Worm (Caenorhabditis elegans): ENCODE data around the gene frk-1.

The frk-1 gene

ce11 chrIV:10001748-10002147 lies 41.2 kb upstream of the frk-1 start, which contains the start of gene C47E12.3:
Gene C47E12.3, minus strand, starts transcription at chrIV:10001848.
- TF ChIP-seq nhr-6 (tag; optimal IDR thresholded peaks at IDR 0.05) (no peak), Y55F3AM.14 (GFP tag; optimal IDR thresholded peaks at IDR 0.05) (no peak), snpc-4 (tag; optimal IDR thresholded peaks at IDR 0.05) (no peak), sem-4 (tag; optimal IDR thresholded peaks at IDR 0.05) (no peak), peb-1 (tag; optimal IDR thresholded peaks at IDR 0.05) (no peak), nhr-129 (tag; optimal IDR thresholded peaks at IDR 0.05) (no peak), egl-27 (tag; optimal IDR thresholded peaks at IDR 0.05) (no peak), mab-5 (tag; optimal IDR thresholded peaks at IDR 0.05) (no peak), skn-1 (tag; optimal IDR thresholded peaks at IDR 0.05) (no peak), nhr-11 (tag; optimal IDR thresholded peaks at IDR 0.05) (no peak), ceh-82 (tag; optimal IDR thresholded peaks at IDR 0.05) (no peak), sma-3 (GFP tag; optimal IDR thresholded peaks at IDR 0.05) (no peak)

ce11 chrIV:10003372-10003771 lies 39.6 kb upstream of the frk-1 start, which contains the start of the genes C47E12.2 and sars-1:
Gene C47E12.2, minus strand, starts transcription at chrIV:10003502.
Gene sars-1, plus strand, starts transcription at chrIV:10003726.
- TF ChIP-seq ceh-16 (tag; optimal IDR thresholded peaks at IDR 0.05) (no peak), crh-2 (tag; optimal IDR thresholded peaks at IDR 0.05) (peak; percentile 32), nhr-129 (tag; optimal IDR thresholded peaks at IDR 0.05) (peak; percentile 88), C34F6.9 (tag; optimal IDR thresholded peaks at IDR 0.05) (peak; percentile 18), lsy-2 (tag; optimal IDR thresholded peaks at IDR 0.05) (peak; percentile 58 to 92), peb-1 (tag; optimal IDR thresholded peaks at IDR 0.05) (no peak), ceh-82 (tag; optimal IDR thresholded peaks at IDR 0.05) (no peak), nhr-21 (tag; optimal IDR thresholded peaks at IDR 0.05) (no peak)

ce11 chrIV:10006792-10007191 lies 36.2 kb upstream of the frk-1 start, which contains the start of gene C47E12.13:
Gene C47E12.13, minus strand, starts transcription at chrIV:10006892.
- TF ChIP-seq C34F6.9 (tag; optimal IDR thresholded peaks at IDR 0.05) (no peak), elt-3 (tag; optimal IDR thresholded peaks at IDR 0.05) (no peak), F13H6.1 (tag; optimal IDR thresholded peaks at IDR 0.05) (no peak), egl-27 (tag; optimal IDR thresholded peaks at IDR 0.05) (no peak)

ce11 chrIV:10007758-10008157 lies 35.2 kb upstream of the frk-1 start:
- TF ChIP-seq F13H6.1 (tag; optimal IDR thresholded peaks at IDR 0.05) = peak; percentile 43
- no peak for TF ChIP-seq skn-1 (tag; optimal IDR thresholded peaks at IDR 0.05)
- TF ChIP-seq lsy-2 (tag; optimal IDR thresholded peaks at IDR 0.05) = peak in 1 of 2 experiments; percentile 9
- peak; percentile 64 for TF ChIP-seq nhr-21 (tag; optimal IDR thresholded peaks at IDR 0.05)
- TF ChIP-seq mdl-1 (tag; optimal IDR thresholded peaks at IDR 0.05) = peak in 1 of 2 experiments; percentile 19
- TF ChIP-seq C34F6.9 (tag; optimal IDR thresholded peaks at IDR 0.05) = peak; percentile 8
- TF ChIP-seq lin-39 (tag; optimal IDR thresholded peaks at IDR 0.05) = no peak
- TF ChIP-seq alr-1 (tag; optimal IDR thresholded peaks at IDR 0.05) = no peak
- peak; percentile 37 for TF ChIP-seq sma-3 (GFP tag; optimal IDR thresholded peaks at IDR 0.05)
- TF ChIP-seq nhr-129 (tag; optimal IDR thresholded peaks at IDR 0.05) = peak; percentile 11
- no peak for TF ChIP-seq unc-39 (tag; optimal IDR thresholded peaks at IDR 0.05)
- no peak for TF ChIP-seq elt-3 (tag; optimal IDR thresholded peaks at IDR 0.05)
- TF ChIP-seq nhr-25 (tag; optimal IDR thresholded peaks at IDR 0.05) = peak; percentile 60
- peak; percentile 93 for TF ChIP-seq blmp-1 (tag; optimal IDR thresholded peaks at IDR 0.05; ENCODE audit: insufficient read depth)
- peak; percentile 46 for TF ChIP-seq fos-1 (tag; optimal IDR thresholded peaks at IDR 0.05)
- no peak for TF ChIP-seq ceh-82 (tag; optimal IDR thresholded peaks at IDR 0.05)
- peak; percentile 60 for TF ChIP-seq crh-2 (tag; optimal IDR thresholded peaks at IDR 0.05)
- TF ChIP-seq aly-2 (tag; optimal IDR thresholded peaks at IDR 0.05) = no peak

- TF ChIP-seq nhr-25 (tag; optimal IDR thresholded peaks at IDR 0.05) (peak; percentile 17), C34F6.9 (tag; optimal IDR thresholded peaks at IDR 0.05) (no peak)
Measured at ce11 chrIV:10009536-10009935, 33.4 kb upstream of the frk-1 start, which contains the start of gene magu-4. Gene magu-4, plus strand, starts transcription at chrIV:10009753.

- TF ChIP-seq nhr-77 (tag; optimal IDR thresholded peaks at IDR 0.05) = no peak
- no peak for TF ChIP-seq gmeb-1 (tag; optimal IDR thresholded peaks at IDR 0.05)
- TF ChIP-seq blmp-1 (tag; optimal IDR thresholded peaks at IDR 0.05; ENCODE audit: insufficient read depth) = no peak
- TF ChIP-seq snpc-4 (tag; optimal IDR thresholded peaks at IDR 0.05) = no peak
- TF ChIP-seq lin-13 (GFP tag; optimal IDR thresholded peaks at IDR 0.05) = no peak
- no peak for TF ChIP-seq sem-4 (tag; optimal IDR thresholded peaks at IDR 0.05)
- no peak for TF ChIP-seq nhr-12 (tag; optimal IDR thresholded peaks at IDR 0.05)
- no peak for TF ChIP-seq F13H6.1 (tag; optimal IDR thresholded peaks at IDR 0.05)
- no peak for TF ChIP-seq nhr-11 (tag; optimal IDR thresholded peaks at IDR 0.05)
- TF ChIP-seq nhr-21 (tag; optimal IDR thresholded peaks at IDR 0.05) = no peak
- no peak for TF ChIP-seq ZK546.5 (tag; optimal IDR thresholded peaks at IDR 0.05)
- TF ChIP-seq nhr-25 (tag; optimal IDR thresholded peaks at IDR 0.05) = no peak
- TF ChIP-seq lin-11 (tag; optimal IDR thresholded peaks at IDR 0.05) = no peak
- TF ChIP-seq unc-62 (GFP tag; optimal IDR thresholded peaks at IDR 0.05) = no peak
- no peak for TF ChIP-seq R02D3.7 (tag; optimal IDR thresholded peaks at IDR 0.05)
- TF ChIP-seq lsy-2 (tag; optimal IDR thresholded peaks at IDR 0.05) = no peak
- no peak for TF ChIP-seq dmd-4 (tag; optimal IDR thresholded peaks at IDR 0.05)
- no peak for TF ChIP-seq lin-39 (tag; optimal IDR thresholded peaks at IDR 0.05)
Measured at ce11 chrIV:10016977-10017376, 26.0 kb upstream of the frk-1 start, which contains the start of gene ent-7. Gene ent-7, plus strand, starts transcription at chrIV:10017277.

All from whole organism, L2 larva.